ENCODE assay signal across 3 worm cellular contexts in the genomic region with DNA sequence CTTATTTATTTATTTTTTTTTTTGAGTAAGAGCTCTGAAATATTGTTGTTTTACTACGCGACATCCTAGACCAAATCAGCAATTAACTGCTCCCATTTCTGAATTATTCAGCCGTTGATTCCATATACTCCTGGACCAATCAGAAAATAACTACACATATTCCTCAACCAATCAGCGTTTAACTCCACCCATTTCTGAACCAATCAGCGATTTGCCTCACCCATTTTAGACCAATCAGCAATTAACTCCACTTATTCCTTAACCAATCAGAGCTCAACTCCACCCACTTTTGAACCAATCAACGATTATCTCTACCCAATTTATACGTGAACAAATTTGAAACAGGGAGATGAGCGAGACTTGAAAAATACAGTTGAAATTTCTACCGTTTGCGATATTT.
TF ChIP-seq lines count a peak whose summit lies in the region.

No protein-coding gene starts in this region.

TF ChIP-seq in whole organism, L3 larva, 47 proteins besides CTCF, POLR2A, EP300 and RAD21:
- TF ChIP-seq nfya-1 (tag; optimal IDR thresholded peaks at IDR 0.05; lab: Kevin White, UChicago; ENCODE audit: insufficient read depth) (peak; percentile 78), nhr-77 (tag; optimal IDR thresholded peaks at IDR 0.05; lab: Kevin White, UChicago) (no peak)
TF ChIP-seq in whole organism, L3 larva: peak in this region for 1.

TF ChIP-seq in whole organism, L4 larva, 104 proteins besides CTCF, POLR2A, EP300 and RAD21:
- no peak for TF ChIP-seq T26A8.4 (GFP tag; IDR thresholded peaks at IDR 0.05; lab: Robert Waterston, UW)
- no peak for TF ChIP-seq dmd-8 (GFP tag; IDR thresholded peaks at IDR 0.05; lab: Robert Waterston, UW)
- TF ChIP-seq nhr-11 (tag; optimal IDR thresholded peaks at IDR 0.05; lab: Kevin White, UChicago): no peak
- TF ChIP-seq ceh-44 (GFP tag; IDR thresholded peaks at IDR 0.05; lab: Robert Waterston, UW): no peak
- no peak for TF ChIP-seq Y5F2A.4 (GFP tag; optimal IDR thresholded peaks at IDR 0.05; lab: Kevin White, UChicago)
- no peak for TF ChIP-seq F10B5.3 (tag; optimal IDR thresholded peaks at IDR 0.05; lab: Kevin White, UChicago)
- peak in 1 of 2 experiments; percentile 40 for TF ChIP-seq unc-62 (GFP tag; optimal IDR thresholded peaks at IDR 0.05 in 1 of 2; lab: Kevin White, UChicago)
- no peak for TF ChIP-seq unc-62 (tag; optimal IDR thresholded peaks at IDR 0.05; lab: Kevin White, UChicago)
- peak; percentile 11 for TF ChIP-seq aha-1 (tag; lab: Kevin White, UChicago)
- TF ChIP-seq spr-3 (GFP tag; optimal IDR thresholded peaks at IDR 0.05; lab: Kevin White, UChicago): no peak
- TF ChIP-seq tag-97 (GFP tag; IDR thresholded peaks at IDR 0.05; lab: Robert Waterston, UW): no peak
- no peak for TF ChIP-seq nhr-76 (tag; optimal IDR thresholded peaks at IDR 0.05; lab: Kevin White, UChicago)
- TF ChIP-seq egl-27 (tag; optimal IDR thresholded peaks at IDR 0.05; lab: Kevin White, UChicago): no peak

TF ChIP-seq in whole organism, late embryonic, 69 proteins besides CTCF, POLR2A, EP300 and RAD21:
- TF ChIP-seq nhr-11 (tag; optimal IDR thresholded peaks at IDR 0.05; lab: Kevin White, UChicago) (no peak), nfya-1 (tag; optimal IDR thresholded peaks at IDR 0.05; lab: Kevin White, UChicago) (peak; percentile 84), ceh-34 (tag; optimal IDR thresholded peaks at IDR 0.05; lab: Kevin White, UChicago) (no peak), madf-2 (tag; optimal IDR thresholded peaks at IDR 0.05; lab: Kevin White, UChicago) (no peak), hlh-6 (tag; optimal IDR thresholded peaks at IDR 0.05; lab: Kevin White, UChicago) (no peak), sox-4 (tag; optimal IDR thresholded peaks at IDR 0.05; lab: Kevin White, UChicago) (no peak), ceh-22 (tag; optimal IDR thresholded peaks at IDR 0.05; lab: Kevin White, UChicago) (no peak)
